Worm (Caenorhabditis elegans): ENCODE results near the gene F34H10.3.

Gene F34H10.3

ce11 chrX:9589123-9589522 is 45.7 kb downstream of the F34H10.3 start, which contains the start of gene del-8:
del-8 (plus strand) TSS chrX:9589423.
- no peak for TF ChIP-seq ets-7 (tag; optimal IDR thresholded peaks at IDR 0.05)
- no peak for TF ChIP-seq ceh-36 (tag; optimal IDR thresholded peaks at IDR 0.05)
- TF ChIP-seq tbx-11 (GFP tag; IDR thresholded peaks at IDR 0.05): no peak
- TF ChIP-seq scrt-1 (GFP tag; IDR thresholded peaks at IDR 0.05): no peak
- no peak for TF ChIP-seq sea-1 (GFP tag; conservative IDR thresholded peaks at IDR 0.05)
- TF ChIP-seq hnd-1 (tag; optimal IDR thresholded peaks at IDR 0.05): no peak
- no peak for TF ChIP-seq ceh-13 (GFP tag; optimal IDR thresholded peaks at IDR 0.05)
- TF ChIP-seq hmbx-1 (tag; optimal IDR thresholded peaks at IDR 0.05): no peak
- no peak for TF ChIP-seq flt-1 (GFP tag; IDR thresholded peaks at IDR 0.05)
- no peak for TF ChIP-seq ama-1 (optimal IDR thresholded peaks at IDR 0.05)
- no peak for TF ChIP-seq pes-1 (GFP tag; IDR thresholded peaks at IDR 0.05)
- no peak for TF ChIP-seq tra-4 (tag; optimal IDR thresholded peaks at IDR 0.05)
- no peak for TF ChIP-seq hmg-4 (GFP tag; optimal IDR thresholded peaks at IDR 0.05)
- no peak for TF ChIP-seq tbx-37 (GFP tag; conservative IDR thresholded peaks at IDR 0.05)
- TF ChIP-seq F13C5.2 (tag; optimal IDR thresholded peaks at IDR 0.05): no peak
- TF ChIP-seq B0310.2 (tag; optimal IDR thresholded peaks at IDR 0.05): no peak
- no peak for TF ChIP-seq aly-1 (tag; optimal IDR thresholded peaks at IDR 0.05)

- TF ChIP-seq tbx-37 (GFP tag; conservative IDR thresholded peaks at IDR 0.05) (no peak), hnd-1 (tag; optimal IDR thresholded peaks at IDR 0.05) (no peak), scrt-1 (GFP tag; IDR thresholded peaks at IDR 0.05) (no peak), pes-1 (GFP tag; IDR thresholded peaks at IDR 0.05) (no peak), sea-1 (GFP tag; conservative IDR thresholded peaks at IDR 0.05) (no peak), tra-4 (tag; optimal IDR thresholded peaks at IDR 0.05) (no peak), ets-7 (tag; optimal IDR thresholded peaks at IDR 0.05) (no peak), aly-1 (tag; optimal IDR thresholded peaks at IDR 0.05) (no peak), hmg-4 (GFP tag; optimal IDR thresholded peaks at IDR 0.05) (no peak), ceh-13 (GFP tag; optimal IDR thresholded peaks at IDR 0.05) (no peak)
Measured at ce11 chrX:9587642-9588041, 47.2 kb downstream of the F34H10.3 start, which contains the start of gene gpx-3. gpx-3 (plus strand) TSS chrX:9587942.

- TF ChIP-seq hmg-4 (GFP tag; optimal IDR thresholded peaks at IDR 0.05) (no peak), tra-4 (tag; optimal IDR thresholded peaks at IDR 0.05) (no peak), ceh-13 (GFP tag; optimal IDR thresholded peaks at IDR 0.05) (no peak), pes-1 (GFP tag; IDR thresholded peaks at IDR 0.05) (no peak), ets-7 (tag; optimal IDR thresholded peaks at IDR 0.05) (no peak), hmbx-1 (tag; optimal IDR thresholded peaks at IDR 0.05) (no peak), hnd-1 (tag; optimal IDR thresholded peaks at IDR 0.05) (no peak), ceh-36 (tag; optimal IDR thresholded peaks at IDR 0.05) (no peak), sea-1 (GFP tag; conservative IDR thresholded peaks at IDR 0.05) (no peak), tbx-11 (GFP tag; IDR thresholded peaks at IDR 0.05) (no peak)
Measured at ce11 chrX:9585584-9586166, 49.1 kb downstream of the F34H10.3 start.

- TF ChIP-seq F13C5.2 (tag; optimal IDR thresholded peaks at IDR 0.05) (no peak), B0310.2 (tag; optimal IDR thresholded peaks at IDR 0.05) (no peak), sea-1 (GFP tag; conservative IDR thresholded peaks at IDR 0.05) (no peak), tbx-37 (GFP tag; conservative IDR thresholded peaks at IDR 0.05) (no peak), tbx-11 (GFP tag; IDR thresholded peaks at IDR 0.05) (no peak), ets-7 (tag; optimal IDR thresholded peaks at IDR 0.05) (no peak), ceh-36 (tag; optimal IDR thresholded peaks at IDR 0.05) (no peak), hmbx-1 (tag; optimal IDR thresholded peaks at IDR 0.05) (no peak), tra-4 (tag; optimal IDR thresholded peaks at IDR 0.05) (no peak), pes-1 (GFP tag; IDR thresholded peaks at IDR 0.05) (no peak), hmg-4 (GFP tag; optimal IDR thresholded peaks at IDR 0.05) (no peak), ama-1 (optimal IDR thresholded peaks at IDR 0.05) (no peak)
Measured at ce11 chrX:9584333-9584732, 50.5 kb downstream of the F34H10.3 start, which contains the start of gene gpx-5. gpx-5 (plus strand) TSS chrX:9584668.

Measured in whole organism, early embryonic.